Worm (Caenorhabditis elegans): ENCODE data around the gene plr-1.

Gene plr-1

DNA sequence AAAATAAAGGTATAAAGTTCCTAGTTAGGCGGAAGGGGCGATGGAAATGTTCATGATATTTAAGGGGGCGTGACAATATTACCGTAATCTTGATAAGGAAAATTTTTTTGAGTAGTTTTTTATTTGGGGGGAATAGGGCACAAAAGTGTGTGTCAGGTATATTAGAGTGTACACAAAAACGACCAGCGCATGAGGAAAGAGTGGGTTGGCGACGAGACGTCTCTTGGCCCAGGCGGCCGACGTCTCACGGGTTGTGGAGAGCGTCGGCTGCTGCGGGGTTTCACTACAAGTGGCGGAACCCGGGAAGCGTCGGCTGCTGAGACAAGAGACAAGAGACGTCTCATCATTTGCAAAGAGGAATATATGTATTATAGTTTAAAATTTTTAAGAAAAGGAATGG is 7.0 kb downstream of the plr-1 start (continued):
- TF ChIP-seq zag-1 (tag; optimal IDR thresholded peaks at IDR 0.05), result no peak
- TF ChIP-seq ceh-82 (tag; optimal IDR thresholded peaks at IDR 0.05), result no peak
- TF ChIP-seq F13H6.1 (tag; optimal IDR thresholded peaks at IDR 0.05), result peak; percentile 17
- no peak for TF ChIP-seq aly-2 (tag; optimal IDR thresholded peaks at IDR 0.05)
- no peak for TF ChIP-seq sem-4 (tag; optimal IDR thresholded peaks at IDR 0.05)
- TF ChIP-seq gmeb-1 (tag; optimal IDR thresholded peaks at IDR 0.05), result no peak

DNA sequence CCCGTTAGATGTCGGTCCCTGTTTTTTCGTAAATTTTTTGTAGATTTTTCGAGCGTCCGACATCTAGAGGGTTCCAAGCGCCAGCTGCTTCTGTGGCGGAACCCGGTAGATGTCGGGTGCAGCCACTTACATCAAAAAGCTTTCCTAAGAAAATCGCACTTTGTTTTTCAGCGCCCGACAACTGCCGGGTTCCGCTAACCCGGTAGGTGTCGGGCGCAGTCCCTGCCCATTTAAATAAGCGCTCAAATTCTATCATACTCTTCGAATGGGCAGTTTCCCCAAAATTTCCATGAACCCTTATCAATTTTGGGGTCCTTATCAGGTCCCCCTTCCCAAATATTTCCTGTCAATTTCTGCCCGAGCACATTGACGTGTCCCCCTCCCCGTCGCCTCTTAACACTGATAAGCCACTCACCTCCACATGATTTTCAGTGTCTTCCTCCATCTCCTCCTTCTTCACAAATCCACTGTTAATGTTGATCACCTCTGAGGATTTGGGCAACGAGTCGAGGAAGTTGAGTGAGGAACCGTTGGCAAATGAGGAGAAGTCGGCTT is 8.8 kb downstream of the plr-1 start:
- TF ChIP-seq nhr-10 (tag; optimal IDR thresholded peaks at IDR 0.05), result no peak
- TF ChIP-seq unc-39 (tag; optimal IDR thresholded peaks at IDR 0.05), result no peak
- TF ChIP-seq crh-2 (tag; optimal IDR thresholded peaks at IDR 0.05), result peak; percentile 31
- peak; percentile 17 for TF ChIP-seq gmeb-1 (tag; optimal IDR thresholded peaks at IDR 0.05)
- TF ChIP-seq ztf-11 (tag; optimal IDR thresholded peaks at IDR 0.05), result no peak

DNA sequence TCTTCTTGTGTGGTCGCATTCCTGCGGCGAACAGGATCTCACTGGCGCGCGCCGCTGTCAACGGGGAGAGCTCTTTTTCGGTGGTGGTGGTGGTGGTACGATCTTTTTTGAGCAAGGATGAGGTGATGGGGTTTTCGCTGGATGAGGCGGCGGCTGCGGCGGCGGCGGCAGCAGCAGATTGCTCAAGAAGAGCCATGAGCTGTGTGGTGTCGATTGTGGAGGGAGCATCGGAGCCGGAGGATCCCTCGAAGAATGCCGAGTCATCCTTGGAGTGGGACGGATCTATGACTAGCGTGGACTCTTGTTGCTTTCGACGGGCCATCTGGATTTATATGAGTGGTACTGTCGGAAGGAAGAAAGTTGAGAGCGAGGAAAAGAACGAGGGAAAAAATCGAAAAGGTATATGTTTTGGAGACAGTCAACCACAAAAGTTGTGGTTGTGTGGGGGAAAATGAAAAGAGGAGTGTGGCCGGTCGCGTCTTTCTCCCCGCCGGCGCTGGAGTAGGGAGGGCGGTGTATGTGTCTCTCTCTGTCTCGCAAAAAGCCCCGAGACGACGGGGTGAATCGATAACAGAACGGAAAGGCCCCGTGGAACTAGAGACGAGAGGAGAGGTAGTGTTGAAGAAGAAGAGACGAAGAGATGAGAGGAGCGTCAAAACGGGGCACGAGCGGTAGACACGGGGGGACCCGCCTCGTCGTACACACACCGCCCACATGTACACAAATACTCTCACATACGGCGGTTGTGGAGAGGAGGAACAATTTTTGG is 9.9 kb downstream of the plr-1 start:
- no peak for TF ChIP-seq lsy-2 (tag; optimal IDR thresholded peaks at IDR 0.05)
- TF ChIP-seq nhr-129 (tag; optimal IDR thresholded peaks at IDR 0.05), result peak; percentile 7

DNA sequence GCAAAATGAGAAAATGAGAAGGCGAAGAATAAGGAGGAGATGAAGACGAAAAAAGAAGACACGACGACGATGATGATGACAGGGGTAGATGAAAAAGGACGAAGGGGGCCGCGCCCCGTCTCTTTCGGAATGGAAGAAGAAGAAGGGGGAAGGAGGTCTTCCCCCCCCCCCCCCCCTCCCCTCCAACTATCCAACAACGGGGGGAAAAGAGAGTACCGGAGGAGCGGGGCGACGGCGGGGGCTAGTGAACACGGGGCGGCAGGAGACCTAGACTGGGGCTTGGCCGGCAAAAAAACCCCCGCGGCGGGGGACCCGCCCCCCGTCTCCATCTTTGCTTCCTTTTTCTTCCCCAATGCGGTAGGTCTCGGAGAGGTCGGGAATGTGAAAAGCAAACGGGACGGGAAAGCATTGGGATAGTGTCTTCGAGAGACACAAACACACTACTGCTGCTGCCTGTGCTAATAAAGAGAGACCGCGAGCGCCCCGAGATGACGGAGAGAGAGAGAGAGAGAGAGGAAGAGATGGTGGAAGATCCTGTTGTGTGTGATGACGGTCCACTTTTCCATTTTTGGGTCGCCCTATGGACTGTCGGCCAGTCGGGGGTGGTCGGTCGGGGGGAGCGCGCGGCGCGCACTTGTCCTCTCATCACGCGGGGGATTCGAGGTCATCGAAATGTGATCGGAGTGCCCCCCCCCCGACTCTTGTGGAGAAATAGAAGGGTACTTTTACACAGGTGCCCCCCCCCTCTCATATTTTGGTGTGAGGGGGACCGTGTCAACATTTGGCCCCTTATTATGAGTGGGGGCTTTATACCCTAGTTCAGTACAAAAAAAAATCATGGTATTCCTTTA is 11.2 kb downstream of the plr-1 start:
- TF ChIP-seq nhr-129 (tag; optimal IDR thresholded peaks at IDR 0.05) (peak; percentile 19), F13H6.1 (tag; optimal IDR thresholded peaks at IDR 0.05) (peak; percentile 9), sma-9 (GFP tag; optimal IDR thresholded peaks at IDR 0.05) (no peak), sma-9 (tag; optimal IDR thresholded peaks at IDR 0.05) (no peak), sem-4 (tag; optimal IDR thresholded peaks at IDR 0.05) (no peak)

DNA sequence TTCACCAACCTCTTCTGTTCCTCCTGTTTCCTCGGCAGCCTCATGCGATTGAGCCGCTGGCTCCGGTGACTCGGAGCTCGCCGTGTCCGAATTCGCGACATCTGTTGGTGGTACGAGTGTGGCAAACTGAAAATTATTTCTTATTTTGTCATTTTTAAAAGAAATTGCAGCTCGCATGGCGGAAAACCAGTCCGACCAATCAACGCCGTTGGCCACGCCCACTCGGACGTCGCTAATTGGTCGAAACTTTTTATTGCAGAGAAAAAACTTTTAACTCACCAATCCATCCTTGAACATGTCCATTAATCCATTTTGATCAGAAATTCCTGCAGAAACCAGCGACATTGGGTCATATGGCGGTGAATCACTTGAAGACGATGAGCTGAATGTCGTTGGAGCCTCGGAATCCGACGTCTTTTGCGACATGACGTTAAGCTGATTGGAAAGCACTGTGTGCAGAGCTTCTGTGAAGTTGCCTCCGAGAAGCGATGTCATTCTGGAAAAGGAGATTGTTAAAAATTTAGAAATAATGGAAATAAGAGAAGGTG is 13.7 kb downstream of the plr-1 start, which contains the start of gene bed-2:
Gene bed-2, minus strand, starts transcription at position 498 of the 548 bp plus-strand sequence.
- no peak for TF ChIP-seq alr-1 (tag; optimal IDR thresholded peaks at IDR 0.05)
- TF ChIP-seq mab-5 (tag; optimal IDR thresholded peaks at IDR 0.05), result no peak
- no peak for TF ChIP-seq nhr-10 (tag; optimal IDR thresholded peaks at IDR 0.05)
- no peak for TF ChIP-seq sma-3 (GFP tag; optimal IDR thresholded peaks at IDR 0.05)
- no peak for TF ChIP-seq C34F6.9 (tag; optimal IDR thresholded peaks at IDR 0.05)
- no peak for TF ChIP-seq blmp-1 (tag; optimal IDR thresholded peaks at IDR 0.05; ENCODE audit: insufficient read depth)
- TF ChIP-seq ztf-1 (GFP tag; conservative IDR thresholded peaks at IDR 0.05), result no peak
- no peak for TF ChIP-seq sma-9 (GFP tag; optimal IDR thresholded peaks at IDR 0.05)
- no peak for TF ChIP-seq sma-9 (tag; optimal IDR thresholded peaks at IDR 0.05)
- TF ChIP-seq skn-1 (tag; optimal IDR thresholded peaks at IDR 0.05), result no peak
- no peak for TF ChIP-seq unc-62 (GFP tag; optimal IDR thresholded peaks at IDR 0.05)
- TF ChIP-seq ztf-11 (tag; optimal IDR thresholded peaks at IDR 0.05), result no peak
- no peak for TF ChIP-seq elt-3 (tag; optimal IDR thresholded peaks at IDR 0.05)
- no peak for TF ChIP-seq aly-2 (tag; optimal IDR thresholded peaks at IDR 0.05)
- no peak for TF ChIP-seq ceh-82 (tag; optimal IDR thresholded peaks at IDR 0.05)
- TF ChIP-seq lsy-2 (tag; optimal IDR thresholded peaks at IDR 0.05), result no peak
- no peak for TF ChIP-seq F13H6.1 (tag; optimal IDR thresholded peaks at IDR 0.05)
- TF ChIP-seq dmd-4 (tag; optimal IDR thresholded peaks at IDR 0.05), result no peak

DNA sequence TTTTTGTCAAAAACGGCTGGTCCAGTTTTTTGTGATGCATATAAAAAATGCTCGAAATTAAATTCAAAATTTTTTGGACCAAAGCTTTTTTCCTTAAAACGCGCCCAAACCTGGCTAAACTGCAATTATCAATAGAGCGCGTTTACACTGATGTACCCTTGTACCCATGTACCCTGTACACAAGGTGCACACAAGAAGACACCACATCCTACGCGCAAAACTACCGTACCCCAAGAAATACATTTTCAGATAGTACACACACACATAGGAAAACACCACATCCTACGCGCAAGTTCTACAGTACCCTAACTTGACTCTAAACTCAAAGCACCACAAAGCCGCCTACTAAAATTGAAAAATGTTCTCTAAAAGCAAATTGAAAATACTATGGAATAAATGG is 14.7 kb downstream of the plr-1 start:
- TF ChIP-seq nhr-237 (tag; optimal IDR thresholded peaks at IDR 0.05) (no peak), lsy-2 (tag; optimal IDR thresholded peaks at IDR 0.05) (peak in 1 of 2 experiments; percentile 20)

DNA sequence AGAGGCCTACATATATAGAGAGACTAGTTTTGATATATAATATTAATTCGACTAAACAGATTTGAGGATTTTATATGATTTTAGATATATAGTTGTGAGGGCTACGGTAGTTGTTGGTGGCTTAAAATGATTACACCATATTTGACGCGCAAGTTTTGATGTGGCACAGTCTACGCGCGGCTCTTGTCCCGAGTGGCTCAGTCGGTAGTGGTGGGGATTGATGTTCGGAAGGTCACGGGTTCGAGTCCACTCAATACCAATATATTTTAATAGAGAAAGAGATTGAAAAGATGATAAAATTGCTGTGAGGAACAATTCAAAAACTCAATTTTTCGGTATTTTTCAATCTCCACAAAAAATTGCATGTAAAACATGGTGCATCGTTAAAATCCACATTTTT is 16.2 kb downstream of the plr-1 start:
- TF ChIP-seq nhr-25 (tag; optimal IDR thresholded peaks at IDR 0.05) (no peak), crh-2 (tag; optimal IDR thresholded peaks at IDR 0.05) (no peak), unc-62 (GFP tag; optimal IDR thresholded peaks at IDR 0.05) (no peak), nhr-23 (tag; optimal IDR thresholded peaks at IDR 0.05) (no peak), nhr-21 (tag; optimal IDR thresholded peaks at IDR 0.05) (no peak), C34F6.9 (tag; optimal IDR thresholded peaks at IDR 0.05) (no peak)

Measured in whole organism, L2 larva.